Worm (Caenorhabditis elegans): Measurements from ENCODE around the gene ztf-14.

DNA sequence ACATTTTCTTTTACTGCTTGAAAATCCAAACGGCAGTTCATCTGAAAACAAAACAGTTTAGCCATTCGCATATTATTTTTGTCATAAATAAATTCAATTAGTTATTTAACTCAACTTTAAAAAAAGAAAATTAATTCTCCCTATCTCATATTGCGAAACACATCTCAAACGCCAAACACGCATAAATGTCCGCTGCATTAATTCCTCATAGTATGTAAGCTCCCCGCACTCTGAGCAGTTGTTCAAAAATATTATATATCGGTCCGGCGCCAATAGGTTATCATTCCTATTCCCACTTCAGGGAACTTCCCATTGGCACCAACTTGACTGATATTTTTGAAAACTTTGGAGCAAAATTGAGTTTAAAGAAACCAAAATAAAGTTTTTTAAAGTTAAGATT lies 17.7 kb upstream of the ztf-14 start:
- TF ChIP-seq sptf-2 (GFP tag; optimal IDR thresholded peaks at IDR 0.05) (no peak), nhr-90 (tag; optimal IDR thresholded peaks at IDR 0.05) (no peak)
